Fruit fly (Drosophila melanogaster) whole organism, adult: ENCODE results near the gene Tcs4.

Experiments used
- CG11617 ChIP-seq: fragments of 200-800 bp; sonication (Bioruptor generic); optimal IDR thresholded peaks from 2 replicates; lab custom pipeline; 2017; ENCODE audit warnings: mild to moderate bottlenecking, missing biosample characterization, missing genetic modification reagents, missing genetic modification characterization
- CG12768 ChIP-seq: fragments of 200-800 bp; sonication (Bioruptor generic); optimal IDR thresholded peaks from 2 replicates; lab custom pipeline; 2017; ENCODE audit warnings: missing biosample characterization, missing genetic modification characterization, mild to moderate bottlenecking, moderate library complexity, missing genetic modification reagents
- CG14711 ChIP-seq: fragments of 200-800 bp; sonication (Bioruptor generic); optimal IDR thresholded peaks from 2 replicates; lab custom pipeline; 2018; ENCODE audit warnings: missing biosample characterization, mild to moderate bottlenecking, missing genetic modification characterization, moderate library complexity
- CG1620 ChIP-seq: fragments of 200-800 bp; sonication (Bioruptor generic); optimal IDR thresholded peaks from 2 replicates; lab custom pipeline; 2016; ENCODE audit warnings: missing biosample characterization, missing genetic modification characterization
- CG33017 ChIP-seq: fragments of 200-800 bp; sonication (Bioruptor generic); optimal IDR thresholded peaks from 2 replicates; lab custom pipeline; 2018; ENCODE audit warnings: missing biosample characterization, mild to moderate bottlenecking, missing genetic modification characterization, moderate library complexity
- CG5204 ChIP-seq: fragments of 200-800 bp; sonication (Bioruptor generic); optimal IDR thresholded peaks from 2 replicates; lab custom pipeline; 2016; ENCODE audit warnings: missing biosample characterization, missing genetic modification characterization
- CG7045 ChIP-seq: fragments of 200-800 bp; sonication (Bioruptor generic); optimal IDR thresholded peaks from 2 replicates; lab custom pipeline; 2017; ENCODE audit warnings: missing biosample characterization, mild to moderate bottlenecking, missing genetic modification characterization
- CG7101 ChIP-seq: fragments of 200-800 bp; sonication (Bioruptor generic); optimal IDR thresholded peaks from 2 replicates; lab custom pipeline; 2018; ENCODE audit warnings: missing biosample characterization, mild to moderate bottlenecking, missing genetic modification characterization, moderate library complexity
- Clk ChIP-seq: fragments of 200-800 bp; sonication (Bioruptor generic); optimal IDR thresholded peaks from 2 replicates; lab custom pipeline; 2017; ENCODE audit warnings: missing biosample characterization, missing genetic modification characterization
- Crg-1 ChIP-seq: fragments of 200-800 bp; sonication (Bioruptor generic); optimal IDR thresholded peaks from 2 replicates; lab custom pipeline; 2016; ENCODE audit warnings: missing biosample characterization, missing genetic modification characterization
- Hr96 ChIP-seq: fragments of 200-800 bp; sonication (Bioruptor generic); optimal IDR thresholded peaks from 2 replicates; lab custom pipeline; 2016; ENCODE audit warnings: missing biosample characterization, missing genetic modification characterization
- Mnt ChIP-seq: fragments of 200-800 bp; sonication (Bioruptor generic); optimal IDR thresholded peaks from 2 replicates; lab custom pipeline; 2016; ENCODE audit warnings: missing biosample characterization, mild to moderate bottlenecking, missing genetic modification characterization
- bab1 ChIP-seq: fragments of 200-800 bp; sonication (Bioruptor generic); optimal IDR thresholded peaks from 3 replicates; lab custom pipeline; 2019; ENCODE audit warnings: missing biosample characterization, mild to moderate bottlenecking, missing genetic modification characterization, moderate library complexity
- cic ChIP-seq: fragments of 200-800 bp; sonication (Bioruptor generic); optimal IDR thresholded peaks from 2 replicates; lab custom pipeline; 2017; ENCODE audit warnings: missing biosample characterization, mild to moderate bottlenecking, missing genetic modification characterization, moderate library complexity
- cnc ChIP-seq, 2 experiments: fragments of >200 bp; optimal IDR thresholded peaks; 2 replicates each; lab custom pipeline; 2017
- kay ChIP-seq: fragments of 200-800 bp; sonication (Bioruptor generic); peaks from one replicate; lab custom pipeline; 2016; ENCODE audit warnings: missing biosample characterization, missing genetic modification characterization, borderline replicate concordance
- ovo ChIP-seq: fragments of 200-800 bp; sonication (Bioruptor generic); optimal IDR thresholded peaks from 2 replicates; lab custom pipeline; 2016; ENCODE audit warnings: missing biosample characterization, missing genetic modification characterization
- pad ChIP-seq: fragments of 200-800 bp; sonication (Bioruptor generic); optimal IDR thresholded peaks from 3 replicates; lab custom pipeline; 2017; ENCODE audit warnings: missing biosample characterization, missing genetic modification characterization, mild to moderate bottlenecking, moderate library complexity, missing genetic modification reagents
- tj ChIP-seq: fragments of 200-800 bp; sonication (Bioruptor generic); optimal IDR thresholded peaks from 3 replicates; lab custom pipeline; 2017; ENCODE audit warnings: missing biosample characterization, mild to moderate bottlenecking, missing genetic modification characterization, moderate library complexity
- toe ChIP-seq: fragments of 200-800 bp; sonication (Bioruptor generic); optimal IDR thresholded peaks from 2 replicates; lab custom pipeline; 2016; ENCODE audit warnings: missing biosample characterization, missing genetic modification characterization

Tcs4 gene

DNA sequence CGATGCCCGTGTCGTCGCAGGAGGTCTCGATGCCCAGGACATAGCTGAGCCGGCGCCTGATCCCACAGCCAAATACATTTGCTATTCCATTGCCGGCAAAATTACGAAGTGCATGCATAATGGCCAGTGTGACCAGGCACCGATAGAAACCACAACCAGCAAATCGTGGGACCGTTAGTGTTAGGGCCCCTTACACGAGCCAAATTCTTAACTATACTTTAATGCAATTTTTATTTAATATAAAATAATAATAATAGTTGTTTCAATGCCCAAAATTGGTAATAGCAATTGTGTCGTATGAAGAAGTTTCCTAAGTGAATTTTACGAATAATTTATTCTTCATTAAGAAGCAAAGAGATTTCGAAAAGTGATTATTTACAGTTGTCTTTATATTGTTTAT, at the start of gene Tcs4:
Tcs4 (minus strand) TSS at position 145 of the 400 bp plus-strand sequence.
- TF ChIP-seq CG11617 (peak; percentile 23), bab1 (peak; percentile 71), Mnt (GFP tag; lab: Kevin White, UChicago) (peak; percentile 29), cnc (optimal IDR thresholded peaks at IDR 0.05; lab: Kevin White, UChicago) (no peak)

DNA sequence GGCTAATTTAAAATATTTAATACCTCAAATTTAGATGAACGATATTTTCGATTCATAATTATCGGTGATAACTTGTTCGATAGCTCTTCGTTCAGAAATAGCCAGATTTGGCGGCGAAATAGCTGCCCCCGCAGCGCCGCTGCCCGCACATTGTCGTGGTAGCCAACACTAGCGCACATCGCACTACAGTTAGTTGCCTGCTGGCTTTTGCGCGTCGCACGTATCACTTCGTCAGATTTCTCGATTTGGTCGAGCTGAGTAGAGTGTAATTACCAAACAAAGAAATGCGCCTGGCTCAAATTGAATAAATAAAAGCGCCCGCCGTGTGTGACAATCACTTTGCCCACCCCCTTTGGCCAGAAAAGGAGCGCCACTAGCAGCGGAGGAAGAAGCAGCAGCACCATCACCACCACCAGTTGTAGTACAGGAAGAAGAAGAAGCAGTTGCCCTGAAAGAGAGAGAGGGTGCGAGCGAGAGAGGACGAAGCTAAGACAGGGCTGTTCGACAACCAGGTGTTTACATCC, 49.1 kb upstream of the Tcs4 start, which contains the start of gene Abcd3:
Abcd3 (plus strand) TSS at position 145 of the 524 bp plus-strand sequence.
- TF ChIP-seq Clk (GFP tag; lab: Kevin White, UChicago) (no peak), pad (GFP tag; lab: Kevin White, UChicago) (peak; percentile 64), Hr96 (GFP tag; lab: Kevin White, UChicago) (no peak), CG7101 (tag; lab: Kevin White, UChicago) (peak; percentile 63), toe (GFP tag; lab: Kevin White, UChicago) (no peak), CG7045 (no peak), cnc (optimal IDR thresholded peaks at IDR 0.05; lab: Kevin White, UChicago) (no peak), kay (GFP tag; lab: Kevin White, UChicago) (no peak), tj (peak; percentile 57), CG1620 (GFP tag; lab: Kevin White, UChicago) (peak; percentile 0), CG33017 (tag; lab: Kevin White, UChicago) (no peak), cic (GFP tag; lab: Kevin White, UChicago) (peak; percentile 86), Mnt (GFP tag; lab: Kevin White, UChicago) (peak; percentile 91), Crg-1 (GFP tag; lab: Kevin White, UChicago) (peak; percentile 39), CG5204 (GFP tag; lab: Kevin White, UChicago) (no peak), CG14711 (peak; percentile 59), ovo (GFP tag; lab: Kevin White, UChicago) (peak; percentile 78), CG12768 (GFP tag; lab: Kevin White, UChicago) (no peak), CG11617 (peak; percentile 62), bab1 (peak; percentile 79)

DNA sequence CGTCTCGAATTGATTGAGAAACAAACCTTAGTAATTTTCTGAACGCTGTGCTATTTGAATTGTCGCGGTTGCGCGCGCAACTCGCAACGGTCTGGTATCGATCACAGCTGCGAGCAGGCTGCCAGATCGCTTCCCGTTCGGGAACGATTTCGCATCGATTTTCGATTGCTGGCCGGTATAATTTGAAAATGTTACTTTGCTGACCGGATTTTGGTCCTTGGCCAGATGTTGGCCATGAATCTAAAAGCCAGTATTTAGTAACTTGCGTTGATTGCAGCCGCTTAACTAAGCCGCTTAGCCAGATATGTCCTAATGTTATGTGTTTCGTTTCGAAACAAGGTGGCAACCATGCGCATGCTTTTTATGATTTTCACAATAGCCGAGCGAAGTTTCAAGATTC, 47.0 kb upstream of the Tcs4 start:
- TF ChIP-seq bab1 (peak; percentile 17), CG12768 (GFP tag; lab: Kevin White, UChicago) (no peak), Hr96 (GFP tag; lab: Kevin White, UChicago) (no peak), tj (peak; percentile 76), cic (GFP tag; lab: Kevin White, UChicago) (no peak), CG11617 (peak; percentile 33), CG1620 (GFP tag; lab: Kevin White, UChicago) (peak; percentile 49), CG14711 (peak; percentile 13), Mnt (GFP tag; lab: Kevin White, UChicago) (peak; percentile 32), toe (GFP tag; lab: Kevin White, UChicago) (no peak), Crg-1 (GFP tag; lab: Kevin White, UChicago) (peak; percentile 50), kay (GFP tag; lab: Kevin White, UChicago) (no peak), CG5204 (GFP tag; lab: Kevin White, UChicago) (no peak), Clk (GFP tag; lab: Kevin White, UChicago) (no peak)

DNA sequence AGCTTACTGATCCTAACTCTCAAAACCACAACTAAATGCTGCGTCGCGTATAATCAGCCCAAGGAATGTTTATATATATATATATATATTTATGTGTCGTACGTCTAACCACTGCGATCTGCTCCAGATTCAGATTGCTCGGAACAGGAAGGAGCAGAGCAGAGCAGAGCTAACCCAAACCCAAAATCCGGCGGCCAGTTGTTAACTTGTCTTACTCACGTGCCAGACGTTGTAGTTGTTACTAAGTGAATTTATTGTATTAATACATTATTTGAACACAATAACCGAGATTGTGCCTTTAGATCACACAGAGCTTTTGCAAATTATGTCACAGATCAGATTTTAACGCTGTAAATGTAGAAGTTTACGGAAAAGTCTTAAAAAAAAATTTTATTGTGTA, 46.5 kb upstream of the Tcs4 start, which contains the start of gene Alr:
Alr (plus strand) TSS at position 301 of the 400 bp plus-strand sequence.
- no peak for TF ChIP-seq CG7045
- no peak for TF ChIP-seq CG12768 (GFP tag; lab: Kevin White, UChicago)
- no peak for TF ChIP-seq toe (GFP tag; lab: Kevin White, UChicago)
- no peak for TF ChIP-seq bab1
- no peak for TF ChIP-seq CG7101 (tag; lab: Kevin White, UChicago)
- no peak for TF ChIP-seq CG33017 (tag; lab: Kevin White, UChicago)
- no peak for TF ChIP-seq pad (GFP tag; lab: Kevin White, UChicago)
- TF ChIP-seq CG11617, result no peak
- TF ChIP-seq Hr96 (GFP tag; lab: Kevin White, UChicago), result no peak
- TF ChIP-seq kay (GFP tag; lab: Kevin White, UChicago), result no peak
- TF ChIP-seq Mnt (GFP tag; lab: Kevin White, UChicago), result no peak
- TF ChIP-seq Crg-1 (GFP tag; lab: Kevin White, UChicago), result no peak
- no peak for TF ChIP-seq Clk (GFP tag; lab: Kevin White, UChicago)
- no peak for TF ChIP-seq CG5204 (GFP tag; lab: Kevin White, UChicago)
- TF ChIP-seq ovo (GFP tag; lab: Kevin White, UChicago), result no peak

DNA sequence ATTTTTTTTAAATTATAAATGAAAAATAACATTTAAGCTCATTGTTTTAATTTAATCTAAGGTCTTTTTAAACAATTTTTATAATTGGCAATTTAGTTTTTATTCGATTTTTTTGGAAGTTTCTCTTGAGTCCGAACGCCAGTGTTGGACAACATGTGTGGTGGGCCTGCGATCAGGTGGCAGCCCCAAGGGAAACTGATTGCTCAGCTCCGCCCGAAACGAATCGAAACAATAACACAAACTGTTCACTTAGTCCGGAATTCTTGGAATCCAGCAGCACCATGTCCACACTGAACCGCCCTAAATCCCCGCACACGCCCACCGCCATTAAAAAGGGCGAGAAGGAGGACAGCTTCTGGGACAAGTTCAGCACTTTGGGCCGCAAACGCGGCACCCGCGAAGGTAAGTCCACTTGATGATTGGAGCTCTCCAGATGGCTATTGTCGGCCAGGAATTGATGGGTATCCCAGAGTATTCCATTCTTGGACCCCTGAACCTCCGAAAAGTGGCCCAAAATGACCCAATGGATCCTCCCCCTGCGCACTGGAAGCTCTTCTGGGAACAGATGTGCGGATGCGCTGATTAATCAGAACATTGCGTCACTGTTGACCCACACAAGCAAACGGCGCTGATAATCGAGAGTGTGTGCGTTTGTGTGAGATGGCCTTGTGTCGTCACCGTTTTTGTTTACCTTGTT, 44.5 kb upstream of the Tcs4 start, which contains the start of gene parvin:
parvin (plus strand) TSS at position 134 of the 697 bp plus-strand sequence.
- TF ChIP-seq cic (GFP tag; lab: Kevin White, UChicago) (no peak), pad (GFP tag; lab: Kevin White, UChicago) (no peak), CG14711 (no peak), CG7101 (tag; lab: Kevin White, UChicago) (peak; percentile 27), cnc (optimal IDR thresholded peaks at IDR 0.05; lab: Kevin White, UChicago) (no peak), tj (peak; percentile 86)

DNA sequence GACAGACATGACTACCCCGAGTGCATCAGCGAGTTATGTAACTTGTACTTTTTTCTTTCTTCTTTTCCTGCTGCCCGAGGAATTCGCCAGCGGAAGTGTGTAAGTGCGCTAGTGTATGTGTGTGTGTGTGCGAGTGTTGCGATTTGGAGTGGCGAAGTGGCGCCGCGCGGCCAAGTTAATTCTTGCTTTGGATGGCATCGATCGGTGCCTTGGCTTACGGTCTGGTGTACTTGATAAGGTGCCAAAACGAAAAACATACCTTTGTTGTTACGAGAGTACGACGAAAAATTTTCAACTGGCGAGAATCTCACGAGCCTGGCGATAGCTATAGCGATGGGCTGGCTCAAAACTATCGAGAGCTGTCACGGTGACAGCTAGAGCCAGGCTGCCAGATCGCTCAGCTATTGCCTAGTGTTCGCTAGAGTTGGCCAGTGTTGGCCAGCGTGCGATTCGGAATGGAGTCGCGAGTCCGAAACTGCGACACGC, 42.5 kb upstream of the Tcs4 start, which contains the start of the genes CG18809, COX6B, CG33932 and Rpp20:
CG18809 (minus strand) TSS at position 333 of the 486 bp plus-strand sequence.
COX6B (minus strand) TSS at position 333 of the 486 bp plus-strand sequence.
CG33932 (plus strand) TSS at position 429 of the 486 bp plus-strand sequence.
Rpp20 (plus strand) TSS at position 429 of the 486 bp plus-strand sequence.
- TF ChIP-seq CG11617 (peak; percentile 74), cic (GFP tag; lab: Kevin White, UChicago) (peak; percentile 40), pad (GFP tag; lab: Kevin White, UChicago) (peak; percentile 83), CG5204 (GFP tag; lab: Kevin White, UChicago) (no peak), Clk (GFP tag; lab: Kevin White, UChicago) (peak; percentile 58), cnc (optimal IDR thresholded peaks at IDR 0.05; lab: Kevin White, UChicago) (no peak), CG1620 (GFP tag; lab: Kevin White, UChicago) (peak; percentile 91), CG12768 (GFP tag; lab: Kevin White, UChicago) (peak; percentile 37), CG33017 (tag; lab: Kevin White, UChicago) (no peak), Hr96 (GFP tag; lab: Kevin White, UChicago) (no peak), kay (GFP tag; lab: Kevin White, UChicago) (no peak), CG7045 (peak; percentile 31), Mnt (GFP tag; lab: Kevin White, UChicago) (peak; percentile 94), tj (peak; percentile 62), bab1 (peak; percentile 81), toe (GFP tag; lab: Kevin White, UChicago) (peak; percentile 45), ovo (GFP tag; lab: Kevin White, UChicago) (peak; percentile 72), Crg-1 (GFP tag; lab: Kevin White, UChicago) (peak; percentile 86), CG14711 (peak; percentile 60), CG7101 (tag; lab: Kevin White, UChicago) (peak; percentile 79)
